Worm (Caenorhabditis elegans) whole organism, mixed stage, embryonic: ENCODE data around the gene nas-9.

Experiments used
- ceh-43 ChIP-seq: fragments of 200-800 bp; sonication (Bioruptor generic); optimal IDR thresholded peaks from 2 replicates; lab custom pipeline; 2018; ENCODE audit warnings: mild to moderate bottlenecking, missing genetic modification characterization, moderate library complexity, missing compliant biosample characterization
- elt-3 ChIP-seq: fragments of 150-350 bp; optimal IDR thresholded peaks from 2 replicates; lab custom pipeline; 2014; ENCODE audit warnings: missing biosample characterization, missing genetic modification characterization
- lsy-2 ChIP-seq: fragments of 150-350 bp; optimal IDR thresholded peaks from 2 replicates; lab custom pipeline; 2014; ENCODE audit warnings: missing biosample characterization, missing genetic modification characterization
- nhr-12 ChIP-seq: fragments of 150-350 bp; optimal IDR thresholded peaks from 2 replicates; lab custom pipeline; 2014; ENCODE audit warnings: missing biosample characterization, missing genetic modification characterization
- nhr-76 ChIP-seq: sonication (generic microtip); optimal IDR thresholded peaks from 2 replicates; lab custom pipeline; 2017; ENCODE audit warnings: missing biosample characterization, missing genetic modification characterization
- unc-62 ChIP-seq: fragments of 150-350 bp; optimal IDR thresholded peaks from 2 replicates; lab custom pipeline; 2014; ENCODE audit warnings: missing biosample characterization, missing genetic modification reagents, missing genetic modification characterization
- ztf-11 ChIP-seq: fragments of 150-350 bp; optimal IDR thresholded peaks from 2 replicates; lab custom pipeline; 2014; ENCODE audit warnings: missing biosample characterization, missing genetic modification characterization

- no peak for TF ChIP-seq nhr-76 (tag; lab: Kevin White, UChicago)
- no peak for TF ChIP-seq elt-3 (tag; lab: Kevin White, UChicago)
- peak; percentile 37 for TF ChIP-seq unc-62 (GFP tag; lab: Kevin White, UChicago)
- TF ChIP-seq nhr-12 (tag; lab: Kevin White, UChicago) = no peak
- TF ChIP-seq lsy-2 (tag; lab: Kevin White, UChicago) = no peak
- no peak for TF ChIP-seq ztf-11 (tag; lab: Kevin White, UChicago)
- no peak for TF ChIP-seq ceh-43
Measured at ce11 chrV:4860525-4860924, 20.7 kb upstream of the nas-9 start.
